Fruit fly (Drosophila melanogaster): ENCODE measurements around the gene PK1-R.

DNA sequence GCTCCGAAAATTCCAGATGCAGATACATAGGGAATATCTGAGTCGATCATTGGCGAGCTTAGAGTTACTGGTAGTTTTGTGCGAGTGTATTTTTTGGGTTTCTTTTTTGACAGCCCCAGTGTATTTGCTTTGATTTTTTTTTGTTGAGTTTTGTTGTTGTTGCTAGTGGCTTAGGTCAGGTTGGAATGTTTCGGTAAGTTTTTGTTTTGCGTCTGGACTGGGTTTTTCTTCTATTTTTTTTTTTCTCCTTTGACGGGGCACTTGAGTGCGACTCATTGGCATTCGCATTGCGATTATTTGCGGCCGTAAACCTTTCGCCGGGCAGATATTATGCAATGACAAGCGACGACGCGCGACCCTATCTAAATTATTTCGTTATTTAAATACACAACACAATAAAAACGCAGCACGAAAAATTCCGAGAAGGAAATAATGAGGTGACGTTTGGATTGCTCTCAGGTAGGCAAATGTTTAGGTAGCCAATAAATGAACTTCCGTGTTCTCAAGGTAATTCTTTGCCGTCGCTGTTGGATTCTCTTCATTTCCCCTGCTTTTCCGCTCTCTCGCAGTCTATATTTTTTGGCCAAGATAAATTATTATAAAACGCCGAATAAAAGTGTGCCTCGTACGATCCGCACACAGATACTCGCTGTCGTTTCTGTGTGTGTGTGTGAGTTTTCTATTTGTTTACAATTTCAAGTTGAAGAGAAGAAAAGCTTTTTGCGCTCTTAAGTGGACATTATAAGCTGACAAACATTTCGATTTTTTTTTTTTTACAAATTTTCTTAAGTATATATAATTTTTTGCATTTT is 38.6 kb downstream of the PK1-R start:
- TF ChIP-seq CG11902 (GFP tag; optimal IDR thresholded peaks at IDR 0.05), result no peak
- no peak for TF ChIP-seq CG1621 (tag; optimal IDR thresholded peaks at IDR 0.05)
- TF ChIP-seq CG6276 (GFP tag; optimal IDR thresholded peaks at IDR 0.05), result no peak
- no peak for TF ChIP-seq CG15336 (GFP tag; IDR thresholded peaks at IDR 0.05)
- TF ChIP-seq Sox102F (GFP tag; optimal IDR thresholded peaks at IDR 0.05), result no peak
- TF ChIP-seq salr (GFP tag; optimal IDR thresholded peaks at IDR 0.05), result no peak
- no peak for TF ChIP-seq Met (GFP tag; optimal IDR thresholded peaks at IDR 0.05)
- no peak for TF ChIP-seq Ets96B (tag; optimal IDR thresholded peaks at IDR 0.05)
- TF ChIP-seq CG11762 (GFP tag; optimal IDR thresholded peaks at IDR 0.05; ENCODE audit: insufficient read depth), result no peak
- TF ChIP-seq Hr38 (GFP tag; optimal IDR thresholded peaks at IDR 0.05), result no peak
